Worm (Caenorhabditis elegans) whole organism, mixed stage, embryonic: ENCODE data around the gene tni-1.

ENCODE experiments used
- M03D4.4 ChIP-seq: sonication (generic microtip); optimal IDR thresholded peaks from 2 replicates; lab custom pipeline; 2017; ENCODE audit warnings: mild to moderate bottlenecking, missing genetic modification characterization, missing compliant biosample characterization
- ces-1 ChIP-seq: fragments of 150-350 bp; optimal IDR thresholded peaks from 2 replicates; lab custom pipeline; 2014; ENCODE audit warnings: missing biosample characterization, missing genetic modification reagents, missing genetic modification characterization
- elt-1 ChIP-seq: sonication (generic microtip); optimal IDR thresholded peaks from 2 replicates; lab custom pipeline; 2017; ENCODE audit warnings: missing genetic modification characterization, mild to moderate bottlenecking, missing compliant biosample characterization, antibody characterized with exemption, moderate library complexity, borderline replicate concordance; ENCODE audit not compliant: insufficient read depth
- elt-3 ChIP-seq: fragments of 150-350 bp; optimal IDR thresholded peaks from 2 replicates; lab custom pipeline; 2014; ENCODE audit warnings: missing biosample characterization, missing genetic modification characterization
- ham-2 ChIP-seq: fragments of 200-800 bp; sonication (Bioruptor generic); optimal IDR thresholded peaks from 2 replicates; lab custom pipeline; 2018; ENCODE audit warnings: mild to moderate bottlenecking, missing genetic modification characterization, missing compliant biosample characterization
- lsy-2 ChIP-seq: fragments of 150-350 bp; optimal IDR thresholded peaks from 2 replicates; lab custom pipeline; 2014; ENCODE audit warnings: missing biosample characterization, missing genetic modification characterization
- nhr-28 ChIP-seq: fragments of 150-350 bp; optimal IDR thresholded peaks from 2 replicates; lab custom pipeline; 2014; ENCODE audit warnings: missing biosample characterization, missing genetic modification characterization
- nhr-76 ChIP-seq: sonication (generic microtip); optimal IDR thresholded peaks from 2 replicates; lab custom pipeline; 2017; ENCODE audit warnings: missing biosample characterization, missing genetic modification characterization
- unc-62 ChIP-seq: fragments of 150-350 bp; optimal IDR thresholded peaks from 2 replicates; lab custom pipeline; 2014; ENCODE audit warnings: missing biosample characterization, missing genetic modification reagents, missing genetic modification characterization
- ztf-11 ChIP-seq: fragments of 150-350 bp; optimal IDR thresholded peaks from 2 replicates; lab custom pipeline; 2014; ENCODE audit warnings: missing biosample characterization, missing genetic modification characterization

ce11 chrX:11340478-11340877 lies 36.8 kb downstream of the tni-1 start:
- TF ChIP-seq unc-62 (GFP tag; lab: Kevin White, UChicago) (no peak), ztf-11 (tag; lab: Kevin White, UChicago) (no peak), ces-1 (no peak), ham-2 (GFP tag; lab: Kevin White, UChicago) (no peak), lsy-2 (tag; lab: Kevin White, UChicago) (no peak), nhr-28 (tag; lab: Kevin White, UChicago) (no peak), nhr-76 (tag; lab: Kevin White, UChicago) (no peak), M03D4.4 (tag; lab: Kevin White, UChicago) (no peak), elt-3 (no peak), elt-1 (tag; lab: Kevin White, UChicago) (no peak)
